Fruit fly (Drosophila melanogaster) whole organism, embryonic: ENCODE results near the gene Ant2.

Experiments used
- Atf6 ChIP-seq: fragments of 200-800 bp; sonication (Bioruptor generic); IDR thresholded peaks from 2 replicates; pipeline ENCODE4 v1.3.6; 2022; ENCODE audit warnings: missing biosample characterization, missing genetic modification characterization
- Blimp-1 ChIP-seq: fragments of 200-800 bp; sonication (Bioruptor generic); optimal IDR thresholded peaks from 3 replicates; lab custom pipeline; 2018; ENCODE audit warnings: missing biosample characterization, missing genetic modification characterization, mild to moderate bottlenecking, moderate library complexity, missing genetic modification reagents
- CG12299 ChIP-seq: fragments of 200-800 bp; sonication (Bioruptor generic); optimal IDR thresholded peaks from 2 replicates; lab custom pipeline; 2018; ENCODE audit warnings: missing biosample characterization, mild to moderate bottlenecking, missing genetic modification characterization
- CG13424 ChIP-seq: fragments of 200-800 bp; sonication (Bioruptor generic); optimal IDR thresholded peaks from 2 replicates; lab custom pipeline; 2019; ENCODE audit warnings: missing biosample characterization, mild to moderate bottlenecking, missing genetic modification characterization, moderate library complexity
- CG13624 ChIP-seq: fragments of 200-800 bp; sonication (Bioruptor generic); optimal IDR thresholded peaks from 2 replicates; lab custom pipeline; 2016; ENCODE audit warnings: missing biosample characterization, missing genetic modification characterization
- CG13894 ChIP-seq: fragments of 200-800 bp; sonication (Bioruptor generic); optimal IDR thresholded peaks from 3 replicates; lab custom pipeline; 2018; ENCODE audit warnings: missing biosample characterization, mild to moderate bottlenecking, missing genetic modification characterization, moderate library complexity
- CG14014 ChIP-seq: fragments of 200-800 bp; sonication (Bioruptor generic); IDR thresholded peaks from 2 replicates; pipeline ENCODE4 v1.3.6; 2022; ENCODE audit warnings: missing biosample characterization, missing genetic modification characterization
- CG18599 ChIP-seq: fragments of 200-800 bp; sonication (Bioruptor generic); optimal IDR thresholded peaks from 3 replicates; lab custom pipeline; 2017; ENCODE audit warnings: missing biosample characterization, missing genetic modification characterization, mild to moderate bottlenecking, moderate library complexity, missing genetic modification reagents
- CG2129 ChIP-seq: fragments of 200-800 bp; sonication (Bioruptor generic); IDR thresholded peaks from 2 replicates; pipeline ENCODE4 v1.3.6; 2022; ENCODE audit warnings: missing biosample characterization, missing genetic modification characterization; ENCODE audit not compliant: partially characterized antibody
- CG2875 ChIP-seq: fragments of 200-800 bp; sonication (Bioruptor generic); optimal IDR thresholded peaks from 2 replicates; lab custom pipeline; 2017; ENCODE audit warnings: missing biosample characterization, mild to moderate bottlenecking, missing genetic modification characterization, missing genetic modification reagents
- CG6765 ChIP-seq: fragments of 200-800 bp; sonication (Bioruptor generic); optimal IDR thresholded peaks from 3 replicates; lab custom pipeline; 2017; ENCODE audit warnings: missing biosample characterization, mild to moderate bottlenecking, missing genetic modification characterization
- CG7357 ChIP-seq: fragments of 200-800 bp; sonication (Bioruptor generic); IDR thresholded peaks from 3 replicates; pipeline ENCODE4 v1.3.6; 2022; ENCODE audit warnings: missing biosample characterization, missing genetic modification characterization
- CG7372 ChIP-seq: fragments of 200-800 bp; sonication (Bioruptor generic); IDR thresholded peaks from 2 replicates; pipeline ENCODE4 v1.3.6; 2022; ENCODE audit warnings: missing biosample characterization, missing genetic modification characterization
- CG7786 ChIP-seq: fragments of 200-800 bp; sonication (Bioruptor generic); optimal IDR thresholded peaks from 2 replicates; lab custom pipeline; 2016; ENCODE audit warnings: missing biosample characterization, missing genetic modification characterization
- CG9932 ChIP-seq: fragments of 200-800 bp; sonication (Bioruptor generic); IDR thresholded peaks from 2 replicates; pipeline ENCODE4 v1.3.6; 2022; ENCODE audit warnings: missing biosample characterization, missing genetic modification characterization
- CTCF ChIP-seq: fragments of 200-800 bp; sonication (Bioruptor generic); optimal IDR thresholded peaks from 2 replicates; lab custom pipeline; 2017; ENCODE audit warnings: missing biosample characterization, mild to moderate bottlenecking, missing genetic modification characterization, moderate library complexity
- Dek ChIP-seq: fragments of 200-800 bp; sonication (Bioruptor generic); optimal IDR thresholded peaks from 3 replicates; lab custom pipeline; 2019; ENCODE audit warnings: missing biosample characterization, mild to moderate bottlenecking, missing genetic modification characterization, moderate library complexity
- E2f2 ChIP-seq: fragments of 200-800 bp; sonication (Bioruptor generic); IDR thresholded peaks from 2 replicates; pipeline ENCODE4 v1.3.6; 2022; ENCODE audit warnings: missing biosample characterization, missing genetic modification characterization
- Ets97D ChIP-seq: fragments of 200-800 bp; sonication (Bioruptor generic); optimal IDR thresholded peaks from 3 replicates; lab custom pipeline; 2016; ENCODE audit warnings: missing biosample characterization, missing genetic modification characterization
- H15 ChIP-seq: fragments of 200-800 bp; sonication (Bioruptor generic); IDR thresholded peaks from 3 replicates; pipeline ENCODE4 v1.3.6; 2022; ENCODE audit warnings: missing biosample characterization, missing genetic modification characterization
- PHDP ChIP-seq: fragments of 200-800 bp; sonication (Bioruptor generic); optimal IDR thresholded peaks from 3 replicates; lab custom pipeline; 2018; ENCODE audit warnings: missing biosample characterization, mild to moderate bottlenecking, missing genetic modification characterization, moderate library complexity
- Ptx1 ChIP-seq: fragments of 200-800 bp; sonication (Bioruptor generic); IDR thresholded peaks from 2 replicates; pipeline ENCODE4 v1.3.6; 2022; ENCODE audit warnings: missing biosample characterization, missing genetic modification characterization
- Sin3A ChIP-seq: fragments of >200 bp; optimal IDR thresholded peaks from 2 replicates; lab custom pipeline; 2018
- amos ChIP-seq: fragments of 200-800 bp; sonication (Bioruptor generic); IDR thresholded peaks from 2 replicates; pipeline ENCODE4 v1.3.6; 2022; ENCODE audit warnings: missing biosample characterization, missing genetic modification characterization; ENCODE audit not compliant: partially characterized antibody
- bcd ChIP-seq: fragments of 200-800 bp; sonication (Bioruptor generic); optimal IDR thresholded peaks from 2 replicates; lab custom pipeline; 2017; ENCODE audit warnings: missing biosample characterization, mild to moderate bottlenecking, missing genetic modification characterization
- bsh ChIP-seq, 2 experiments: fragments of 200-800 bp; sonication (Bioruptor generic); optimal IDR thresholded peaks; 2 replicates each; lab custom pipeline; 2017 to 2018; ENCODE audit warnings: mild to moderate bottlenecking in 2 of 2, missing biosample characterization in 2 of 2, missing genetic modification characterization in 2 of 2, moderate library complexity in 1 of 2
- chif ChIP-seq, 2 experiments: fragments of 200-800 bp; sonication (Bioruptor generic); optimal IDR thresholded peaks; 3 replicates each; lab custom pipeline; 2016; ENCODE audit warnings: missing biosample characterization in 2 of 2, missing genetic modification characterization in 2 of 2
- chinmo ChIP-seq: fragments of 200-800 bp; sonication (Bioruptor generic); IDR thresholded peaks from 4 replicates; pipeline ENCODE4 v1.3.6; 2022; ENCODE audit warnings: missing biosample characterization, missing genetic modification characterization; ENCODE audit not compliant: partially characterized antibody
- dati ChIP-seq: fragments of 200-800 bp; sonication (Bioruptor generic); IDR thresholded peaks from 2 replicates; pipeline ENCODE4 v1.3.6; 2022; ENCODE audit warnings: missing biosample characterization, missing genetic modification characterization
- ems ChIP-seq: fragments of 200-800 bp; sonication (Bioruptor generic); optimal IDR thresholded peaks from 3 replicates; lab custom pipeline; 2016; ENCODE audit warnings: missing biosample characterization, missing genetic modification characterization
- gt ChIP-seq: fragments of 200-800 bp; sonication (Bioruptor generic); IDR thresholded peaks from 2 replicates; pipeline ENCODE4 v1.3.6; 2022; ENCODE audit warnings: missing biosample characterization, missing genetic modification characterization
- hkb ChIP-seq, 2 experiments: fragments of 200-800 bp in 1 of 2; fragments of >200 bp in 1 of 2; sonication (Bioruptor generic) in 1 of 2; IDR thresholded peaks in 1 of 2; optimal IDR thresholded peaks in 1 of 2; 2 replicates each; pipeline versions ENCODE4 v1.3.6 to Lab custom; 2017 to 2022; ENCODE audit warnings: missing biosample characterization in 1 of 2, missing genetic modification characterization in 1 of 2
- jing ChIP-seq: fragments of 200-800 bp; sonication (Bioruptor generic); optimal IDR thresholded peaks from 2 replicates; lab custom pipeline; 2018; ENCODE audit warnings: missing biosample characterization, mild to moderate bottlenecking, missing genetic modification characterization
- kay ChIP-seq: fragments of 200-800 bp; sonication (Bioruptor generic); optimal IDR thresholded peaks from 2 replicates; lab custom pipeline; 2016; ENCODE audit warnings: missing biosample characterization, missing genetic modification characterization
- ken ChIP-seq: fragments of 200-800 bp; sonication (Bioruptor generic); IDR thresholded peaks from 3 replicates; pipeline ENCODE4 v1.3.6; 2022; ENCODE audit warnings: missing biosample characterization, missing genetic modification characterization
- maf-S ChIP-seq: fragments of 200-800 bp; sonication (Bioruptor generic); optimal IDR thresholded peaks from 2 replicates; lab custom pipeline; 2016; ENCODE audit warnings: missing biosample characterization, missing genetic modification characterization
- nom ChIP-seq: fragments of 200-800 bp; sonication (Bioruptor generic); optimal IDR thresholded peaks from 2 replicates; lab custom pipeline; 2017; ENCODE audit warnings: missing biosample characterization, missing genetic modification characterization, mild to moderate bottlenecking, moderate library complexity, missing genetic modification reagents
- oc ChIP-seq: fragments of 200-800 bp; sonication (Bioruptor generic); optimal IDR thresholded peaks from 2 replicates; lab custom pipeline; 2018; ENCODE audit warnings: missing biosample characterization, mild to moderate bottlenecking, missing genetic modification characterization, moderate library complexity
- repo ChIP-seq: fragments of 200-800 bp; sonication (Bioruptor generic); optimal IDR thresholded peaks from 2 replicates; lab custom pipeline; 2016; ENCODE audit warnings: missing biosample characterization, missing genetic modification characterization
- sens ChIP-seq: fragments of 200-800 bp; sonication (Bioruptor generic); peaks from one replicate; lab custom pipeline; 2016; ENCODE audit warnings: missing biosample characterization, missing genetic modification characterization
- shn ChIP-seq: fragments of 200-800 bp; sonication (Bioruptor generic); optimal IDR thresholded peaks from 3 replicates; lab custom pipeline; 2016; ENCODE audit warnings: missing biosample characterization, missing genetic modification characterization
- tap ChIP-seq: fragments of 200-800 bp; optimal IDR thresholded peaks from 3 replicates; lab custom pipeline; 2019; ENCODE audit warnings: missing biosample characterization, mild to moderate bottlenecking, missing genetic modification characterization, moderate library complexity
- tgo ChIP-seq: fragments of 200-800 bp; sonication (Bioruptor generic); IDR thresholded peaks from 3 replicates; pipeline ENCODE4 v1.3.6; 2022; ENCODE audit warnings: missing biosample characterization, missing genetic modification characterization
- unc-4 ChIP-seq: fragments of 200-800 bp; sonication (Bioruptor generic); IDR thresholded peaks from 2 replicates; pipeline ENCODE4 v1.3.6; 2022; ENCODE audit warnings: missing biosample characterization, missing genetic modification characterization; ENCODE audit not compliant: partially characterized antibody
- zfh1 ChIP-seq: fragments of 200-800 bp; sonication (Bioruptor generic); IDR thresholded peaks from 3 replicates; pipeline ENCODE4 v1.3.6; 2022; ENCODE audit warnings: missing biosample characterization, missing genetic modification characterization

Gene Ant2

DNA sequence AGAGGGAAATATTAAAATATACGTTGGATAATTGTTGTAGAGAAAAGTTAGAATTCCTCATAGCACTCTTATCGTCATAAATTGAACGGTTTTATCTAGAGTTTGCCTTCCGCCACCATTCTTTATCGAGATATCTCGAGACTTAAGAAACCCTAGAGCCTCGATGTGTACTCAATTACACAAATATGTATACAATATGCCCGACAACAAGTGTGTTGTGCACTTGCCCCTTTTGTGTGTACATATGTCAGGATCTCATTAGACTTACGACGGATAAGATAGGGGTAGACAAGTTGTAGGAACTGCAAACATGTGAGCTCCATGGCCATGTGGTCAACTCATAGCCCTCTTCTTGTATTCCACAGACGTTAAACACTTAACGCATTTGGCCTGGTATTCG, 13.1 kb downstream of the Ant2 start (continued):
- TF ChIP-seq nom (GFP tag; lab: Kevin White, UChicago), result peak; percentile 66
- no peak for TF ChIP-seq tap
- TF ChIP-seq jing (GFP tag; lab: Kevin White, UChicago), result no peak

DNA sequence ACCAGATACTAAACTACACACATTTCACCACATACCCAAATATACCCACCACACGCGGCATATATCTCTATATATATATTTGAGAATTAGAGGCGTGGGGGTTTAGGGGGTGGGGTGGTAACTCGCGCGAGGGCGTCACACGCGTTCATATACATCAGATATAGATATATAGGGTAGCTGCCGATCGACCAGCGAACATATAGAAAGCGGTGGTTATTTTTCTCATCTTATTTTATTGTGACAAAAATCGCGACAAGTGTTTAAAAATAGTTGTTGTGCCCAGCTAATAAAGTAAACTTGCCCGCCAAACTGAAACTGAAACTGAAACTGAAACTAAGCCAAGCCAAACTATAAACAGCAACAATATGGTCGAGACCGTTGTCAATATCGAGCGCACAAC, 14.1 kb downstream of the Ant2 start:
- TF ChIP-seq unc-4 (GFP tag; lab: Robert Waterston, UW) (0 out of 2 replicates have a peak, but pooled peaks have one; percentile 22), sens (GFP tag; lab: Kevin White, UChicago) (peak; percentile 46), Blimp-1 (GFP tag; lab: Kevin White, UChicago) (peak; percentile 14), CG13424 (tag; lab: Kevin White, UChicago) (no peak), CG13894 (tag; lab: Kevin White, UChicago) (peak; percentile 61)

DNA sequence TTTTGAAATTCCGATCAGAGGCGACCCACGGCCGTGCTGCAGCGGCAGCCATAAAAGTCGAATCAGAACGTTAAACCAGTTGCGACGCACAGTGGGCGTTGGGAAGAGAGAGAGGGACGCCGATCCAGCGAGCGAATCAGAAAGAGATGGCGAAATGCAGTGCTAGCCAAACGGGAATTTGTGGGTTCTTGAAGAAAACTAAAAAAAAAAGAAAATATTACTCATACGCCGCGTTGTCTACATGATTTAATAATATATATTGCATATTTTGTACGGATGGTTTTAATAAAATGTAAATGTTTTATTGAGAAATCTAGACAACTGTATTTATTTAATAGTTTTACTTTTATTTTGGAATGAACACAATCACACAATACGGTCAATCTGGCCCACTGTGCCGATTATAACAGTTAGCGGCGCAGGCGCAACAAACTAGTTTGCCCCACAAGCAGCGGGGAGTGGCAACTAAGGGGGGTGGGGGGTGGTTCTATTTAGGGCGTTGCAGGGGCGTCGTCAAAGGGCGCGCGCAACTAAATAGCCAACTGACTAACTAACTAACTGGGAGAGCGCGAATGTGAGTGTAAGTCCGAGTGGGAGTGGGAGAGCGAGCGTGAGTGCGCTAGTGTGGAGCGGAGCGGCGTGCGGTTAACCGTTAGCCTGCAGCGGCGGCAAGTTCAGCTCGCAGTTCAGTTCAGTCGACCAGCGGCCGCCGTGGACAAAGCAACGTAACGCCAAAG, 14.7 kb downstream of the Ant2 start, which contains the start of gene CG15211:
Gene CG15211, plus strand, starts transcription at position 686 of the 737 bp plus-strand sequence.
- TF ChIP-seq Ets97D (GFP tag; lab: Kevin White, UChicago) (no peak), dati (GFP tag; lab: Robert Waterston, UW) (no peak), CG18599 (GFP tag; lab: Kevin White, UChicago) (peak; percentile 75), CG7372 (GFP tag; lab: Robert Waterston, UW) (peak; percentile 87), shn (GFP tag; lab: Kevin White, UChicago) (peak; percentile 20), CG13624 (no peak), oc (tag; lab: Kevin White, UChicago) (peak; percentile 82), chinmo (peak; percentile 89; the same call in 3 of the 4 replicates), CG7786 (peak; percentile 34), CG2129 (GFP tag; lab: Robert Waterston, UW) (no peak), Ptx1 (GFP tag; lab: Robert Waterston, UW) (peak; percentile 74), maf-S (GFP tag; lab: Kevin White, UChicago) (no peak), Atf6 (peak; percentile 47; the same call in 1 of the 2 replicates), tgo (peak; percentile 54), CG9932 (GFP tag; lab: Robert Waterston, UW) (peak; percentile 48), zfh1 (peak; percentile 68; the same call in 2 of the 3 replicates), repo (GFP tag; lab: Kevin White, UChicago) (peak; percentile 28), CG14014 (GFP tag; lab: Robert Waterston, UW) (peak; percentile 57), kay (GFP tag; lab: Kevin White, UChicago) (peak; percentile 34), ken (GFP tag; lab: Robert Waterston, UW) (peak; percentile 62; the same call in 2 of the 3 replicates), CG2875 (GFP tag; lab: Kevin White, UChicago) (peak; percentile 62), E2f2 (GFP tag; lab: Robert Waterston, UW) (peak; percentile 48), H15 (peak; percentile 22; the same call in 1 of the 3 replicates), tap (peak; percentile 31), bcd (GFP tag; lab: Kevin White, UChicago) (peak; percentile 74), CG12299 (peak; percentile 68), CTCF (GFP tag; lab: Kevin White, UChicago) (peak; percentile 0), Dek (tag; lab: Kevin White, UChicago) (peak; percentile 27), chif (GFP tag; optimal IDR thresholded peaks at IDR 0.05; lab: Kevin White, UChicago) (peak; percentile 15 to 54), PHDP (tag; lab: Kevin White, UChicago) (peak; percentile 77), Sin3A (lab: Kevin White, UChicago) (no peak), ems (peak; percentile 16), CG7357 (GFP tag; lab: Robert Waterston, UW) (peak; percentile 19; the same call in 1 of the 3 replicates), hkb (optimal IDR thresholded peaks at IDR 0.05; lab: Kevin White, UChicago) (no peak), hkb (GFP tag; IDR thresholded peaks at IDR 0.05; lab: Robert Waterston, UW) (no peak; the same call in none of the 2 replicates), bsh (GFP tag; optimal IDR thresholded peaks at IDR 0.05; lab: Kevin White, UChicago) (peak; percentile 81 to 91), CG6765 (GFP tag; lab: Kevin White, UChicago) (no peak), amos (GFP tag; lab: Robert Waterston, UW) (no peak; the same call in 1 of the 2 replicates), gt (GFP tag; lab: Robert Waterston, UW) (no peak)
